Fruit fly (Drosophila melanogaster) whole organism, embryonic: ENCODE data around the gene mof.

Experiments used
- Bgb ChIP-seq: fragments of 200-800 bp; sonication (Bioruptor generic); IDR thresholded peaks from 2 replicates; pipeline ENCODE4 v1.3.6; 2022; ENCODE audit warnings: missing biosample characterization, missing genetic modification characterization; ENCODE audit not compliant: partially characterized antibody
- CG10431 ChIP-seq: fragments of 200-800 bp; sonication (Bioruptor generic); optimal IDR thresholded peaks from 3 replicates; lab custom pipeline; 2018; ENCODE audit warnings: missing biosample characterization, mild to moderate bottlenecking, missing genetic modification characterization
- CG10565 ChIP-seq: fragments of 200-800 bp; sonication (Bioruptor generic); optimal IDR thresholded peaks from 3 replicates; lab custom pipeline; 2016; ENCODE audit warnings: missing biosample characterization, mild to moderate bottlenecking, missing genetic modification characterization
- CG11085 ChIP-seq: fragments of 200-800 bp; sonication (Bioruptor generic); IDR thresholded peaks from 2 replicates; pipeline ENCODE4 v1.3.6; 2022; ENCODE audit warnings: missing biosample characterization, missing genetic modification characterization
- CG11560 ChIP-seq: fragments of 200-800 bp; sonication (Bioruptor generic); IDR thresholded peaks from 3 replicates; pipeline ENCODE4 v1.3.6; 2022; ENCODE audit warnings: missing biosample characterization, missing genetic modification characterization
- CG12071 ChIP-seq: fragments of 200-800 bp; sonication (Bioruptor generic); optimal IDR thresholded peaks from 3 replicates; lab custom pipeline; 2018; ENCODE audit warnings: missing biosample characterization, mild to moderate bottlenecking, missing genetic modification characterization
- CG14860 ChIP-seq: fragments of 200-800 bp; sonication (Bioruptor generic); IDR thresholded peaks from 3 replicates; pipeline ENCODE4 v1.3.6; 2022; ENCODE audit warnings: missing biosample characterization, missing genetic modification characterization; ENCODE audit not compliant: partially characterized antibody
- CG18599 ChIP-seq: fragments of 200-800 bp; sonication (Bioruptor generic); optimal IDR thresholded peaks from 3 replicates; lab custom pipeline; 2017; ENCODE audit warnings: missing biosample characterization, missing genetic modification characterization, mild to moderate bottlenecking, moderate library complexity, missing genetic modification reagents
- CG2120 ChIP-seq: fragments of 200-800 bp; sonication (Bioruptor generic); optimal IDR thresholded peaks from 3 replicates; lab custom pipeline; 2016; ENCODE audit warnings: missing biosample characterization, missing genetic modification characterization
- CG32767 ChIP-seq: fragments of 200-800 bp; sonication (Bioruptor generic); IDR thresholded peaks from 2 replicates; pipeline ENCODE4 v1.3.6; 2022; ENCODE audit warnings: missing biosample characterization, missing genetic modification characterization
- CG33557 ChIP-seq: fragments of 200-800 bp; sonication (Bioruptor generic); optimal IDR thresholded peaks from 2 replicates; lab custom pipeline; 2019; ENCODE audit warnings: missing biosample characterization, mild to moderate bottlenecking, missing genetic modification characterization, moderate library complexity
- CG4360 ChIP-seq: fragments of 200-800 bp; sonication (Bioruptor generic); IDR thresholded peaks from 2 replicates; pipeline ENCODE4 v1.3.6; 2022; ENCODE audit warnings: missing biosample characterization, missing genetic modification characterization
- CG7372 ChIP-seq: fragments of 200-800 bp; sonication (Bioruptor generic); IDR thresholded peaks from 2 replicates; pipeline ENCODE4 v1.3.6; 2022; ENCODE audit warnings: missing biosample characterization, missing genetic modification characterization
- CG8359 ChIP-seq: fragments of 200-800 bp; sonication (Bioruptor generic); optimal IDR thresholded peaks from 2 replicates; lab custom pipeline; 2017; ENCODE audit warnings: missing biosample characterization, mild to moderate bottlenecking, missing genetic modification characterization, borderline replicate concordance
- CG8388 ChIP-seq: fragments of 200-800 bp; sonication (Bioruptor generic); optimal IDR thresholded peaks from 2 replicates; lab custom pipeline; 2019; ENCODE audit warnings: missing biosample characterization, mild to moderate bottlenecking, missing genetic modification characterization, moderate library complexity
- Chrac-16 ChIP-seq: fragments of 200-800 bp; sonication (Bioruptor generic); optimal IDR thresholded peaks from 3 replicates; lab custom pipeline; 2016; ENCODE audit warnings: missing biosample characterization, missing genetic modification characterization
- Dfd ChIP-seq, 2 experiments: fragments of >200 bp; optimal IDR thresholded peaks; 2 replicates each; lab custom pipeline; 2017; ENCODE audit warnings: missing biosample characterization in 2 of 2, missing genetic modification characterization in 2 of 2
- Doc3 ChIP-seq: fragments of 200-800 bp; sonication (Bioruptor generic); IDR thresholded peaks from 3 replicates; pipeline ENCODE4 v1.3.6; 2022; ENCODE audit warnings: missing biosample characterization, missing genetic modification characterization; ENCODE audit not compliant: partially characterized antibody
- Fer3 ChIP-seq: fragments of 200-800 bp; sonication (Bioruptor generic); optimal IDR thresholded peaks from 2 replicates; lab custom pipeline; 2018; ENCODE audit warnings: missing biosample characterization, mild to moderate bottlenecking, missing genetic modification characterization, moderate library complexity
- Gsc ChIP-seq: fragments of 200-800 bp; sonication (Bioruptor generic); IDR thresholded peaks from 2 replicates; pipeline ENCODE4 v1.3.6; 2022; ENCODE audit warnings: missing biosample characterization, missing genetic modification characterization
- H15 ChIP-seq: fragments of 200-800 bp; sonication (Bioruptor generic); IDR thresholded peaks from 3 replicates; pipeline ENCODE4 v1.3.6; 2022; ENCODE audit warnings: missing biosample characterization, missing genetic modification characterization
- Mad ChIP-seq: fragments of 200-800 bp; sonication (Bioruptor generic); optimal IDR thresholded peaks from 2 replicates; lab custom pipeline; 2016; ENCODE audit warnings: missing biosample characterization, missing genetic modification characterization
- Oaz ChIP-seq: fragments of 200-800 bp; sonication (Bioruptor generic); IDR thresholded peaks from 2 replicates; pipeline ENCODE4 v1.3.6; 2022; ENCODE audit warnings: missing biosample characterization, missing genetic modification characterization
- Rx ChIP-seq: fragments of 200-800 bp; sonication (Bioruptor generic); IDR thresholded peaks from 2 replicates; pipeline ENCODE4 v1.3.6; 2022; ENCODE audit warnings: missing biosample characterization, missing genetic modification characterization
- Six4 ChIP-seq: fragments of 200-800 bp; sonication (Bioruptor generic); optimal IDR thresholded peaks from 2 replicates; lab custom pipeline; 2016; ENCODE audit warnings: missing biosample characterization, missing genetic modification characterization
- Spps ChIP-seq: fragments of 200-800 bp; sonication (Bioruptor generic); optimal IDR thresholded peaks from 2 replicates; lab custom pipeline; 2018; ENCODE audit warnings: missing biosample characterization, mild to moderate bottlenecking, missing genetic modification characterization
- ash1 ChIP-seq: fragments of 200-800 bp; sonication (Bioruptor generic); optimal IDR thresholded peaks from 2 replicates; lab custom pipeline; 2018; ENCODE audit warnings: missing biosample characterization, mild to moderate bottlenecking, missing genetic modification characterization
- bab2 ChIP-seq: fragments of 200-800 bp; sonication (Bioruptor generic); optimal IDR thresholded peaks from 2 replicates; lab custom pipeline; 2016; ENCODE audit warnings: missing biosample characterization, missing genetic modification characterization
- btn ChIP-seq: fragments of 200-800 bp; sonication (Bioruptor generic); optimal IDR thresholded peaks from 2 replicates; lab custom pipeline; 2016; ENCODE audit warnings: missing biosample characterization, missing genetic modification characterization
- caup ChIP-seq: fragments of 200-800 bp; sonication (Bioruptor generic); optimal IDR thresholded peaks from 3 replicates; lab custom pipeline; 2017; ENCODE audit warnings: missing biosample characterization, mild to moderate bottlenecking, missing genetic modification characterization, moderate library complexity; ENCODE audit not compliant: severe bottlenecking
- crc ChIP-seq: fragments of 200-800 bp; sonication (Bioruptor generic); optimal IDR thresholded peaks from 2 replicates; lab custom pipeline; 2016; ENCODE audit warnings: missing biosample characterization, missing genetic modification characterization
- disco-r ChIP-seq: fragments of 200-800 bp; sonication (Bioruptor generic); optimal IDR thresholded peaks from 2 replicates; lab custom pipeline; 2016; ENCODE audit warnings: missing biosample characterization, missing genetic modification characterization
- ewg ChIP-seq: fragments of 200-800 bp; sonication (Bioruptor generic); optimal IDR thresholded peaks from 3 replicates; lab custom pipeline; 2017; ENCODE audit warnings: mild to moderate bottlenecking, missing biosample characterization, missing genetic modification reagents, missing genetic modification characterization
- eyg ChIP-seq: fragments of 200-800 bp; sonication (Bioruptor generic); optimal IDR thresholded peaks from 3 replicates; lab custom pipeline; 2016; ENCODE audit warnings: missing biosample characterization, missing genetic modification characterization
- gcm ChIP-seq: fragments of 200-800 bp; sonication (Bioruptor generic); optimal IDR thresholded peaks from 2 replicates; lab custom pipeline; 2019; ENCODE audit warnings: missing biosample characterization, mild to moderate bottlenecking, missing genetic modification characterization, moderate library complexity
- gsb-n ChIP-seq: fragments of 200-800 bp; sonication (Bioruptor generic); optimal IDR thresholded peaks from 3 replicates; lab custom pipeline; 2018; ENCODE audit warnings: missing biosample characterization, mild to moderate bottlenecking, missing genetic modification characterization
- jing ChIP-seq: fragments of 200-800 bp; sonication (Bioruptor generic); optimal IDR thresholded peaks from 2 replicates; lab custom pipeline; 2018; ENCODE audit warnings: missing biosample characterization, mild to moderate bottlenecking, missing genetic modification characterization
- jumu ChIP-seq: fragments of 200-800 bp; sonication (Bioruptor generic); optimal IDR thresholded peaks from 3 replicates; lab custom pipeline; 2016; ENCODE audit warnings: missing biosample characterization, missing genetic modification characterization
- knrl ChIP-seq: fragments of 200-800 bp; sonication (Bioruptor generic); IDR thresholded peaks from 3 replicates; pipeline ENCODE4 v1.3.6; 2022; ENCODE audit warnings: missing biosample characterization, missing genetic modification characterization; ENCODE audit not compliant: partially characterized antibody
- luna ChIP-seq: fragments of 200-800 bp; sonication (Bioruptor generic); optimal IDR thresholded peaks from 2 replicates; lab custom pipeline; 2016; ENCODE audit warnings: missing biosample characterization, missing genetic modification characterization
- nom ChIP-seq: fragments of 200-800 bp; sonication (Bioruptor generic); optimal IDR thresholded peaks from 2 replicates; lab custom pipeline; 2017; ENCODE audit warnings: missing biosample characterization, missing genetic modification characterization, mild to moderate bottlenecking, moderate library complexity, missing genetic modification reagents
- oc ChIP-seq: fragments of 200-800 bp; sonication (Bioruptor generic); optimal IDR thresholded peaks from 2 replicates; lab custom pipeline; 2018; ENCODE audit warnings: missing biosample characterization, mild to moderate bottlenecking, missing genetic modification characterization, moderate library complexity
- peb ChIP-seq: fragments of 200-800 bp; sonication (Bioruptor generic); IDR thresholded peaks from 2 replicates; pipeline ENCODE4 v1.3.6; 2022; ENCODE audit warnings: missing biosample characterization, missing genetic modification characterization
- pho ChIP-seq: fragments of 200-800 bp; sonication (Bioruptor generic); optimal IDR thresholded peaks from 2 replicates; lab custom pipeline; 2016; ENCODE audit warnings: missing biosample characterization, missing genetic modification characterization
- pita ChIP-seq: fragments of 200-800 bp; sonication (Bioruptor generic); optimal IDR thresholded peaks from 2 replicates; lab custom pipeline; 2017; ENCODE audit warnings: missing biosample characterization, mild to moderate bottlenecking, missing genetic modification characterization
- sens ChIP-seq: fragments of 200-800 bp; sonication (Bioruptor generic); peaks from one replicate; lab custom pipeline; 2016; ENCODE audit warnings: missing biosample characterization, missing genetic modification characterization
- seq ChIP-seq: fragments of 200-800 bp; sonication (Bioruptor generic); IDR thresholded peaks from 2 replicates; pipeline ENCODE4 v1.3.6; 2022; ENCODE audit warnings: missing biosample characterization, missing genetic modification characterization
- so ChIP-seq: fragments of 200-800 bp; sonication (Bioruptor generic); IDR thresholded peaks from 3 replicates; pipeline ENCODE4 v1.3.6; 2022; ENCODE audit warnings: missing biosample characterization, missing genetic modification characterization
- tap ChIP-seq: fragments of 200-800 bp; optimal IDR thresholded peaks from 3 replicates; lab custom pipeline; 2019; ENCODE audit warnings: missing biosample characterization, mild to moderate bottlenecking, missing genetic modification characterization, moderate library complexity
- tup ChIP-seq: fragments of 200-800 bp; sonication (Bioruptor generic); optimal IDR thresholded peaks from 2 replicates; lab custom pipeline; 2016; ENCODE audit warnings: missing biosample characterization, mild to moderate bottlenecking, missing genetic modification characterization, moderate library complexity

mof gene

dm6 chrX:5918499-5919126, 42.0 kb upstream of the mof start (continued):
- TF ChIP-seq CG12071 (GFP tag; lab: Kevin White, UChicago) (peak; percentile 98), H15 (GFP tag; lab: Robert Waterston, UW) (peak; percentile 99), Bgb (GFP tag; lab: Robert Waterston, UW) (peak; percentile 96), seq (GFP tag; lab: Robert Waterston, UW) (peak; percentile 99), tap (tag; lab: Kevin White, UChicago) (peak; percentile 97), CG14860 (peak; percentile 84), oc (tag; lab: Kevin White, UChicago) (peak; percentile 99), Dfd (GFP tag; optimal IDR thresholded peaks at IDR 0.05; lab: Kevin White, UChicago) (peak in 1 of 2 experiments; percentile 54), jing (GFP tag; lab: Kevin White, UChicago) (peak; percentile 98), Six4 (GFP tag; lab: Kevin White, UChicago) (peak; percentile 98), CG11560 (tag; lab: Robert Waterston, UW) (peak; percentile 95), Fer3 (tag; lab: Kevin White, UChicago) (peak; percentile 99), crc (peak; percentile 98), CG10431 (GFP tag; lab: Kevin White, UChicago) (peak; percentile 90), ewg (GFP tag; lab: Kevin White, UChicago) (peak; percentile 98), Mad (GFP tag; lab: Kevin White, UChicago) (peak; percentile 98), Chrac-16 (GFP tag; lab: Kevin White, UChicago) (peak; percentile 99), knrl (GFP tag; lab: Robert Waterston, UW) (peak; percentile 86), Doc3 (GFP tag; lab: Robert Waterston, UW) (no peak), sens (GFP tag; lab: Kevin White, UChicago) (peak; percentile 100), jumu (GFP tag; lab: Kevin White, UChicago) (peak; percentile 99), ash1 (GFP tag; lab: Kevin White, UChicago) (peak; percentile 95), eyg (peak; percentile 97), CG33557 (GFP tag; lab: Kevin White, UChicago) (peak; percentile 93), pho (GFP tag; lab: Kevin White, UChicago) (peak; percentile 99), CG32767 (peak; percentile 98), gcm (GFP tag; lab: Kevin White, UChicago) (peak; percentile 96), Gsc (peak; percentile 99), gsb-n (tag; lab: Kevin White, UChicago) (peak; percentile 97), caup (GFP tag; lab: Kevin White, UChicago) (peak; percentile 99), CG2120 (peak; percentile 100), luna (peak; percentile 98), Spps (tag; lab: Kevin White, UChicago) (peak; percentile 94), pita (GFP tag; lab: Kevin White, UChicago) (no peak), CG18599 (GFP tag; lab: Kevin White, UChicago) (peak; percentile 100), CG8359 (peak; percentile 93), CG8388 (GFP tag; lab: Kevin White, UChicago) (peak; percentile 96), so (GFP tag; lab: Robert Waterston, UW) (peak; percentile 99), Oaz (GFP tag; lab: Robert Waterston, UW) (peak; percentile 98), tup (GFP tag; lab: Kevin White, UChicago) (peak; percentile 98), CG11085 (GFP tag; lab: Robert Waterston, UW) (peak; percentile 99), CG10565 (peak; percentile 86), btn (GFP tag; lab: Kevin White, UChicago) (peak; percentile 97), CG4360 (peak; percentile 86), Rx (GFP tag; lab: Robert Waterston, UW) (peak; percentile 99), bab2 (peak; percentile 99), peb (peak; percentile 99), disco-r (GFP tag; lab: Kevin White, UChicago) (peak; percentile 98), CG7372 (GFP tag; lab: Robert Waterston, UW) (peak; percentile 99), nom (GFP tag; lab: Kevin White, UChicago) (peak; percentile 99)
